Fruit fly (Drosophila melanogaster): ENCODE data around the gene Hsc70-2.

The Hsc70-2 gene

dm6 chr3R:12995522-12995921 is 49.0 kb upstream of the Hsc70-2 start, which contains the start of gene CG7488 (continued):
- TF ChIP-seq YL-1 (GFP tag; optimal IDR thresholded peaks at IDR 0.05): peak; percentile 54
- no peak for TF ChIP-seq nmo (GFP tag; optimal IDR thresholded peaks at IDR 0.05)
- TF ChIP-seq br (optimal IDR thresholded peaks at IDR 0.05): no peak
- no peak for TF ChIP-seq CG8765 (GFP tag; IDR thresholded peaks at IDR 0.05)
- TF ChIP-seq trem (tag; optimal IDR thresholded peaks at IDR 0.05): peak; percentile 59
- peak; percentile 72; the same call in 1 of the 2 replicates for TF ChIP-seq amos (GFP tag; IDR thresholded peaks at IDR 0.05; ENCODE audit: partially characterized antibody)
- no peak for TF ChIP-seq Nf-YB (GFP tag; optimal IDR thresholded peaks at IDR 0.05)
- TF ChIP-seq ase (GFP tag; IDR thresholded peaks at IDR 0.05): 0 out of 3 replicates have a peak, but pooled peaks have one; percentile 19
- peak; percentile 18 for TF ChIP-seq CG15514 (GFP tag; optimal IDR thresholded peaks at IDR 0.05)
- no peak for TF ChIP-seq sisA (GFP tag; IDR thresholded peaks at IDR 0.05)
- no peak for TF ChIP-seq Dip2 (GFP tag; IDR thresholded peaks at IDR 0.05)
- no peak for TF ChIP-seq NfI (GFP tag; optimal IDR thresholded peaks at IDR 0.05)
- no peak for TF ChIP-seq CG18619 (GFP tag; optimal IDR thresholded peaks at IDR 0.05)
- no peak for TF ChIP-seq CG2712 (tag; optimal IDR thresholded peaks at IDR 0.05)
- peak; percentile 78; the same call in 2 of the 3 replicates for TF ChIP-seq Opbp (GFP tag; IDR thresholded peaks at IDR 0.05; ENCODE audit: partially characterized antibody)
- no peak for TF ChIP-seq BtbVII (GFP tag; optimal IDR thresholded peaks at IDR 0.05)
- no peak for TF ChIP-seq her (GFP tag; optimal IDR thresholded peaks at IDR 0.05)
- TF ChIP-seq Dref (GFP tag; IDR thresholded peaks at IDR 0.05): peak; percentile 80
- no peak for TF ChIP-seq CG1832 (GFP tag; optimal IDR thresholded peaks at IDR 0.05)
- TF ChIP-seq CG10979 (tag; optimal IDR thresholded peaks at IDR 0.05): no peak
- no peak for TF ChIP-seq PHDP (tag; optimal IDR thresholded peaks at IDR 0.05)
- no peak for TF ChIP-seq wek (GFP tag; optimal IDR thresholded peaks at IDR 0.05)
- no peak for TF ChIP-seq shn (GFP tag; optimal IDR thresholded peaks at IDR 0.05)
- no peak for TF ChIP-seq zf30C (GFP tag; optimal IDR thresholded peaks at IDR 0.05)
- TF ChIP-seq CG7963 (GFP tag; IDR thresholded peaks at IDR 0.05; ENCODE audit: partially characterized antibody): peak; percentile 70; the same call in 2 of the 3 replicates
- no peak for TF ChIP-seq Oli (tag; optimal IDR thresholded peaks at IDR 0.05)
- peak; percentile 26 for TF ChIP-seq CG14710 (tag; optimal IDR thresholded peaks at IDR 0.05)
- no peak for TF ChIP-seq lov (optimal IDR thresholded peaks at IDR 0.05)
- TF ChIP-seq lov (GFP tag; IDR thresholded peaks at IDR 0.05): no peak
- TF ChIP-seq Dad (GFP tag; optimal IDR thresholded peaks at IDR 0.05): no peak
- TF ChIP-seq Jarid2 (GFP tag; optimal IDR thresholded peaks at IDR 0.05): no peak
- no peak for TF ChIP-seq HLHmδ (GFP tag; optimal IDR thresholded peaks at IDR 0.05)
- no peak for TF ChIP-seq lilli (GFP tag; optimal IDR thresholded peaks at IDR 0.05)
- TF ChIP-seq CG12659 (GFP tag; optimal IDR thresholded peaks at IDR 0.05): peak; percentile 17
- TF ChIP-seq CTCF (GFP tag; optimal IDR thresholded peaks at IDR 0.05): no peak
- TF ChIP-seq Bgb (GFP tag; IDR thresholded peaks at IDR 0.05; ENCODE audit: partially characterized antibody): peak; percentile 85
- TF ChIP-seq CG2202 (tag; optimal IDR thresholded peaks at IDR 0.05): no peak
- no peak for TF ChIP-seq CG11456 (GFP tag; IDR thresholded peaks at IDR 0.05)
- TF ChIP-seq sc (optimal IDR thresholded peaks at IDR 0.05): no peak
- TF ChIP-seq sc (GFP tag; optimal IDR thresholded peaks at IDR 0.05): no peak
- TF ChIP-seq chinmo (GFP tag; IDR thresholded peaks at IDR 0.05; ENCODE audit: partially characterized antibody): 0 out of 4 replicates have a peak, but pooled peaks have one; percentile 36
- no peak for TF ChIP-seq cad (GFP tag; optimal IDR thresholded peaks at IDR 0.05)
- TF ChIP-seq CG8388 (GFP tag; optimal IDR thresholded peaks at IDR 0.05): peak; percentile 90
- no peak for TF ChIP-seq CG6683 (GFP tag; optimal IDR thresholded peaks at IDR 0.05)
- TF ChIP-seq CG12155 (GFP tag; optimal IDR thresholded peaks at IDR 0.05): no peak
- TF ChIP-seq D19A (tag; optimal IDR thresholded peaks at IDR 0.05): no peak
- TF ChIP-seq HLH4C (GFP tag; IDR thresholded peaks at IDR 0.05; ENCODE audit: partially characterized antibody): peak; percentile 89
- no peak for TF ChIP-seq bab2 (GFP tag; optimal IDR thresholded peaks at IDR 0.05)
- TF ChIP-seq Camta (GFP tag; optimal IDR thresholded peaks at IDR 0.05): no peak
- TF ChIP-seq ato (GFP tag; IDR thresholded peaks at IDR 0.05; ENCODE audit: partially characterized antibody): peak; percentile 61; the same call in 1 of the 2 replicates
- TF ChIP-seq nom (GFP tag; optimal IDR thresholded peaks at IDR 0.05): no peak

All from whole organism, embryonic.